Worm (Caenorhabditis elegans): ENCODE results near the gene Y25C1A.14.

The Y25C1A.14 gene

ce11 chrII:3108101-3108500 is 11.3 kb upstream of the Y25C1A.14 start:
- TF ChIP-seq cnd-1 (tag; optimal IDR thresholded peaks at IDR 0.05) = no peak
- peak; percentile 43 for TF ChIP-seq ceh-83 (GFP tag; optimal IDR thresholded peaks at IDR 0.05)
- no peak for TF ChIP-seq mab-5 (tag; optimal IDR thresholded peaks at IDR 0.05)

ce11 chrII:3105765-3106164 is 9.0 kb upstream of the Y25C1A.14 start, which contains the start of gene clec-122:
Gene clec-122, plus strand, starts transcription at chrII:3106065.
- TF ChIP-seq ceh-39 (tag; optimal IDR thresholded peaks at IDR 0.05) (no peak), flh-1 (GFP tag; optimal IDR thresholded peaks at IDR 0.05) (no peak), sem-2 (GFP tag; optimal IDR thresholded peaks at IDR 0.05) (no peak), lin-32 (GFP tag; optimal IDR thresholded peaks at IDR 0.05) (no peak), ztf-11 (tag; optimal IDR thresholded peaks at IDR 0.05) (no peak), blmp-1 (tag; optimal IDR thresholded peaks at IDR 0.05) (no peak)

- TF ChIP-seq mls-2 (tag; optimal IDR thresholded peaks at IDR 0.05) (no peak), nhr-76 (tag; optimal IDR thresholded peaks at IDR 0.05) (no peak), elt-3 (tag; optimal IDR thresholded peaks at IDR 0.05) (no peak)
These were observed 5.3 kb upstream of the Y25C1A.14 start, which contains the start of gene clec-121 for ce11 chrII:3102018-3102417. Gene clec-121, plus strand, starts transcription at chrII:3102318.

ce11 chrII:3100546-3100945 is 3.8 kb upstream of the Y25C1A.14 start, which contains the start of gene srg-24:
Gene srg-24, minus strand, starts transcription at chrII:3100646.
- TF ChIP-seq lin-32 (GFP tag; optimal IDR thresholded peaks at IDR 0.05) (no peak), zip-8 (tag; optimal IDR thresholded peaks at IDR 0.05) (no peak), ceh-83 (GFP tag; optimal IDR thresholded peaks at IDR 0.05) (no peak), unc-120 (tag; optimal IDR thresholded peaks at IDR 0.05; ENCODE audit: poor library complexity, severe bottlenecking) (no peak), snpc-4 (tag; optimal IDR thresholded peaks at IDR 0.05) (no peak), lin-13 (tag; optimal IDR thresholded peaks at IDR 0.05) (no peak), flh-1 (GFP tag; optimal IDR thresholded peaks at IDR 0.05) (no peak), cnd-1 (tag; optimal IDR thresholded peaks at IDR 0.05) (no peak)

ce11 chrII:3096060-3096459 is 697 bp downstream of the Y25C1A.14 start, which contains the start of gene srg-23:
Gene srg-23, minus strand, starts transcription at chrII:3096160.
- TF ChIP-seq M03D4.4 (tag; optimal IDR thresholded peaks at IDR 0.05) = no peak
- TF ChIP-seq elt-1 (tag; optimal IDR thresholded peaks at IDR 0.05; ENCODE audit: borderline replicate concordance, insufficient read depth) = no peak
- TF ChIP-seq sem-2 (GFP tag; optimal IDR thresholded peaks at IDR 0.05) = no peak
- TF ChIP-seq zip-8 (tag; optimal IDR thresholded peaks at IDR 0.05) = no peak
- TF ChIP-seq snpc-4 (tag; optimal IDR thresholded peaks at IDR 0.05) = no peak
- TF ChIP-seq ham-2 (GFP tag; optimal IDR thresholded peaks at IDR 0.05) = no peak
- TF ChIP-seq nhr-12 (tag; optimal IDR thresholded peaks at IDR 0.05) = no peak
- no peak for TF ChIP-seq cnd-1 (tag; optimal IDR thresholded peaks at IDR 0.05)
- no peak for TF ChIP-seq elt-3 (tag; optimal IDR thresholded peaks at IDR 0.05)
- no peak for TF ChIP-seq tbx-8 (GFP tag; optimal IDR thresholded peaks at IDR 0.05)
- no peak for TF ChIP-seq unc-62 (GFP tag; optimal IDR thresholded peaks at IDR 0.05)
- TF ChIP-seq ceh-43 (GFP tag; optimal IDR thresholded peaks at IDR 0.05) = no peak
- no peak for TF ChIP-seq bed-3 (GFP tag; optimal IDR thresholded peaks at IDR 0.05)
- TF ChIP-seq mab-5 (tag; optimal IDR thresholded peaks at IDR 0.05) = no peak
- no peak for TF ChIP-seq lin-13 (tag; optimal IDR thresholded peaks at IDR 0.05)
- no peak for TF ChIP-seq ztf-11 (tag; optimal IDR thresholded peaks at IDR 0.05)
- TF ChIP-seq blmp-1 (tag; optimal IDR thresholded peaks at IDR 0.05) = no peak
- TF ChIP-seq lin-32 (GFP tag; optimal IDR thresholded peaks at IDR 0.05) = no peak
- no peak for TF ChIP-seq lsy-2 (tag; optimal IDR thresholded peaks at IDR 0.05)
- no peak for TF ChIP-seq unc-39 (tag; optimal IDR thresholded peaks at IDR 0.05)

- TF ChIP-seq nhr-76 (tag; optimal IDR thresholded peaks at IDR 0.05) = no peak
- TF ChIP-seq unc-120 (tag; optimal IDR thresholded peaks at IDR 0.05; ENCODE audit: poor library complexity, severe bottlenecking) = no peak
- no peak for TF ChIP-seq unc-62 (GFP tag; optimal IDR thresholded peaks at IDR 0.05)
- TF ChIP-seq elt-1 (tag; optimal IDR thresholded peaks at IDR 0.05; ENCODE audit: borderline replicate concordance, insufficient read depth) = no peak
- no peak for TF ChIP-seq sptf-1 (tag; optimal IDR thresholded peaks at IDR 0.05)
- no peak for TF ChIP-seq nhr-237 (tag; optimal IDR thresholded peaks at IDR 0.05)
- TF ChIP-seq pha-4 (tag; optimal IDR thresholded peaks at IDR 0.05) = no peak
- no peak for TF ChIP-seq nhr-2 (tag; optimal IDR thresholded peaks at IDR 0.05)
- TF ChIP-seq mep-1 (tag; optimal IDR thresholded peaks at IDR 0.05) = no peak
- no peak for TF ChIP-seq mls-2 (tag; optimal IDR thresholded peaks at IDR 0.05)
- TF ChIP-seq M03D4.4 (tag; optimal IDR thresholded peaks at IDR 0.05) = no peak
- no peak for TF ChIP-seq tbx-8 (GFP tag; optimal IDR thresholded peaks at IDR 0.05)
- no peak for TF ChIP-seq ceh-39 (tag; optimal IDR thresholded peaks at IDR 0.05)
- TF ChIP-seq bed-3 (GFP tag; optimal IDR thresholded peaks at IDR 0.05) = no peak
- TF ChIP-seq flh-1 (GFP tag; optimal IDR thresholded peaks at IDR 0.05) = no peak
- TF ChIP-seq lin-32 (GFP tag; optimal IDR thresholded peaks at IDR 0.05) = no peak
- no peak for TF ChIP-seq hlh-1 (tag; optimal IDR thresholded peaks at IDR 0.05)
- no peak for TF ChIP-seq sem-2 (GFP tag; optimal IDR thresholded peaks at IDR 0.05)
These were observed 3.4 kb downstream of the Y25C1A.14 start, which contains the start of gene srg-22 for ce11 chrII:3093352-3093751. Gene srg-22, minus strand, starts transcription at chrII:3093452.
